ENCODE assay signal across 1 fruit fly cellular context in the genomic region with DNA sequence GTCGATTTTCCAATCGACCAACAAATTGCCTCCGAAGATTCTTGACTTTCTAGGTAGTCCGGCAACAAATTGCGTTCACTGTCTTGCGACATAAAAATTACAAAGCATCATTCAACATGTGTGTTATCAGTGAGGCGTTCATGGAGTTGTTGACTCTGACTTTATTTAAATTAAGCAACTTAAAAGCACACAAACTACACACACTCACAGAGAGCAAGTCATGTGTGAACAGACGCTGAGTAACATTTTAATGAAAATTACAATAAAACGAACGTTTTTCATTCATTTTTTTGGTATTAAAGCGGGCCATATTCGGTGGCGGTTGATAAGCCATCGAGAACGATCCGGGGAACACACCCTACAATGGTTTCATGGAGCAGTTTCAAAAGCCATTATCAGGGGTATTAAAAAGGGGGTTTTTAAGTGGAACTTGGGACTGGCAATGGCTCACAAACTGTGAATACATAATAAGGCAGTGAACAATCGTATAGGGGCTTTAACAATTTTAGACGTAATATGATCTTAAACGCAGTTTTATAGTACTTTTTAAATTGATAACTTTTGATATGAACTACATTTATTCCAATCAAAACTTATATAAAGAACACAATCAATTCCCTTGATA.
TF ChIP-seq lines count a peak whose summit lies in the region.

No protein-coding gene starts in this region.

TF ChIP-seq in whole organism, embryonic, 481 proteins besides CTCF, POLR2A, EP300 and RAD21 (continued from another document and continues in another):
- TF ChIP-seq CG3163 (GFP tag; optimal IDR thresholded peaks at IDR 0.05; lab: Kevin White, UChicago) (no peak), CG4404 (GFP tag; IDR thresholded peaks at IDR 0.05; lab: Robert Waterston, UW) (no peak), CG11695 (GFP tag; IDR thresholded peaks at IDR 0.05; lab: Robert Waterston, UW) (no peak), nau (GFP tag; optimal IDR thresholded peaks at IDR 0.05; lab: Kevin White, UChicago) (peak; percentile 58), CG16815 (GFP tag; optimal IDR thresholded peaks at IDR 0.05; lab: Kevin White, UChicago) (no peak), HLH3B (GFP tag; IDR thresholded peaks at IDR 0.05; lab: Robert Waterston, UW) (no peak), CG9437 (GFP tag; optimal IDR thresholded peaks at IDR 0.05; lab: Kevin White, UChicago) (no peak), CG1233 (GFP tag; optimal IDR thresholded peaks at IDR 0.05; lab: Kevin White, UChicago) (no peak), Dll (GFP tag; IDR thresholded peaks at IDR 0.05; lab: Robert Waterston, UW; ENCODE audit: partially characterized antibody) (no peak), Spps (tag; optimal IDR thresholded peaks at IDR 0.05; lab: Kevin White, UChicago) (no peak), CG4707 (GFP tag; optimal IDR thresholded peaks at IDR 0.05; lab: Kevin White, UChicago) (peak; percentile 34), Neu2 (GFP tag; optimal IDR thresholded peaks at IDR 0.05; lab: Kevin White, UChicago; ENCODE audit: borderline replicate concordance) (no peak), CG14050 (GFP tag; IDR thresholded peaks at IDR 0.05; lab: Robert Waterston, UW) (no peak), CG10209 (GFP tag; optimal IDR thresholded peaks at IDR 0.05; lab: Kevin White, UChicago) (no peak), zen (tag; optimal IDR thresholded peaks at IDR 0.05; lab: Kevin White, UChicago) (no peak), CG9727 (GFP tag; optimal IDR thresholded peaks at IDR 0.05; lab: Kevin White, UChicago) (no peak), Sin3A (optimal IDR thresholded peaks at IDR 0.05; lab: Kevin White, UChicago) (no peak), schlank (tag; optimal IDR thresholded peaks at IDR 0.05; lab: Kevin White, UChicago) (no peak), trh (GFP tag; optimal IDR thresholded peaks at IDR 0.05; lab: Kevin White, UChicago) (no peak), Gsc (GFP tag; IDR thresholded peaks at IDR 0.05; lab: Robert Waterston, UW) (no peak), CG4328 (GFP tag; optimal IDR thresholded peaks at IDR 0.05; lab: Kevin White, UChicago) (no peak), crp (GFP tag; optimal IDR thresholded peaks at IDR 0.05; lab: Kevin White, UChicago) (no peak), croc (GFP tag; conservative IDR thresholded peaks at IDR 0.05; lab: Robert Waterston, UW) (no peak), lab (GFP tag; optimal IDR thresholded peaks at IDR 0.05; lab: Kevin White, UChicago) (peak; percentile 9), zen2 (GFP tag; IDR thresholded peaks at IDR 0.05; lab: Robert Waterston, UW; ENCODE audit: partially characterized antibody) (no peak), ftz-f1 (GFP tag; optimal IDR thresholded peaks at IDR 0.05; lab: Kevin White, UChicago) (no peak), CG32532 (GFP tag; IDR thresholded peaks at IDR 0.05; lab: Robert Waterston, UW) (no peak), pnt (GFP tag; optimal IDR thresholded peaks at IDR 0.05; lab: Kevin White, UChicago) (no peak), mirr (GFP tag; optimal IDR thresholded peaks at IDR 0.05; lab: Kevin White, UChicago) (no peak), sqz (GFP tag; optimal IDR thresholded peaks at IDR 0.05; lab: Kevin White, UChicago) (peak; percentile 1), CG2875 (GFP tag; optimal IDR thresholded peaks at IDR 0.05; lab: Kevin White, UChicago) (no peak), tin (GFP tag; optimal IDR thresholded peaks at IDR 0.05; lab: Kevin White, UChicago) (no peak), bab2 (GFP tag; optimal IDR thresholded peaks at IDR 0.05; lab: Kevin White, UChicago) (no peak), CG4424 (GFP tag; optimal IDR thresholded peaks at IDR 0.05; lab: Kevin White, UChicago) (no peak), crol (GFP tag; IDR thresholded peaks at IDR 0.05; lab: Robert Waterston, UW) (no peak), Ets65A (GFP tag; lab: Kevin White, UChicago) (peak; percentile 34), CG2116 (GFP tag; optimal IDR thresholded peaks at IDR 0.05; lab: Kevin White, UChicago) (no peak), nerfin-1 (tag; optimal IDR thresholded peaks at IDR 0.05; lab: Kevin White, UChicago) (peak; percentile 1), tll (GFP tag; optimal IDR thresholded peaks at IDR 0.05; lab: Kevin White, UChicago) (no peak), tx (GFP tag; optimal IDR thresholded peaks at IDR 0.05; lab: Kevin White, UChicago) (no peak), exex (tag; optimal IDR thresholded peaks at IDR 0.05; lab: Kevin White, UChicago) (peak; percentile 10), Six4 (GFP tag; optimal IDR thresholded peaks at IDR 0.05; lab: Kevin White, UChicago) (no peak), Fer1 (GFP tag; optimal IDR thresholded peaks at IDR 0.05; lab: Kevin White, UChicago) (no peak), Dp (GFP tag; optimal IDR thresholded peaks at IDR 0.05; lab: Kevin White, UChicago) (no peak), Ssrp (tag; optimal IDR thresholded peaks at IDR 0.05; lab: Kevin White, UChicago) (no peak), CG16813 (GFP tag; IDR thresholded peaks at IDR 0.05; lab: Robert Waterston, UW; ENCODE audit: partially characterized antibody) (no peak), CG3407 (GFP tag; optimal IDR thresholded peaks at IDR 0.05; lab: Kevin White, UChicago) (peak; percentile 32), odd (GFP tag; optimal IDR thresholded peaks at IDR 0.05; lab: Kevin White, UChicago) (peak; percentile 43), CG32772 (GFP tag; IDR thresholded peaks at IDR 0.05; lab: Robert Waterston, UW) (no peak), tgo (GFP tag; IDR thresholded peaks at IDR 0.05; lab: Robert Waterston, UW) (no peak), cad (GFP tag; optimal IDR thresholded peaks at IDR 0.05; lab: Kevin White, UChicago) (no peak), Ets97D (GFP tag; optimal IDR thresholded peaks at IDR 0.05; lab: Kevin White, UChicago) (no peak), gsb (GFP tag; IDR thresholded peaks at IDR 0.05; lab: Robert Waterston, UW) (no peak), CG1529 (GFP tag; optimal IDR thresholded peaks at IDR 0.05; lab: Kevin White, UChicago) (no peak), CG4730 (GFP tag; IDR thresholded peaks at IDR 0.05; lab: Robert Waterston, UW) (no peak), CG8281 (tag; optimal IDR thresholded peaks at IDR 0.05; lab: Kevin White, UChicago) (no peak), Lhr (GFP tag; optimal IDR thresholded peaks at IDR 0.05; lab: Kevin White, UChicago) (no peak), abd-A (tag; optimal IDR thresholded peaks at IDR 0.05; lab: Kevin White, UChicago) (no peak), Med (GFP tag; lab: Kevin White, UChicago) (peak; percentile 83), fru (optimal IDR thresholded peaks at IDR 0.05; lab: Kevin White, UChicago) (no peak), CG11247 (GFP tag; IDR thresholded peaks at IDR 0.05; lab: Robert Waterston, UW) (no peak), Sry-β (GFP tag; optimal IDR thresholded peaks at IDR 0.05; lab: Kevin White, UChicago) (no peak), Dref (GFP tag; IDR thresholded peaks at IDR 0.05; lab: Robert Waterston, UW) (no peak), wor (GFP tag; IDR thresholded peaks at IDR 0.05; lab: Robert Waterston, UW) (no peak), lmd (GFP tag; IDR thresholded peaks at IDR 0.05; lab: Robert Waterston, UW) (no peak), Mes4 (GFP tag; optimal IDR thresholded peaks at IDR 0.05; lab: Kevin White, UChicago) (peak; percentile 16), CG2120 (GFP tag; optimal IDR thresholded peaks at IDR 0.05; lab: Kevin White, UChicago) (no peak), stwl (tag; optimal IDR thresholded peaks at IDR 0.05; lab: Kevin White, UChicago) (no peak), Jarid2 (GFP tag; optimal IDR thresholded peaks at IDR 0.05; lab: Kevin White, UChicago) (no peak), otp (GFP tag; IDR thresholded peaks at IDR 0.05; lab: Robert Waterston, UW) (no peak), CG4617 (GFP tag; optimal IDR thresholded peaks at IDR 0.05; lab: Kevin White, UChicago; ENCODE audit: borderline replicate concordance) (no peak), fd96Cb (tag; optimal IDR thresholded peaks at IDR 0.05; lab: Kevin White, UChicago) (no peak), CG17328 (GFP tag; IDR thresholded peaks at IDR 0.05; lab: Robert Waterston, UW) (no peak), HmgZ (tag; optimal IDR thresholded peaks at IDR 0.05; lab: Kevin White, UChicago) (no peak), caup (GFP tag; optimal IDR thresholded peaks at IDR 0.05; lab: Kevin White, UChicago; ENCODE audit: severe bottlenecking) (peak; percentile 14), gce (GFP tag; IDR thresholded peaks at IDR 0.05; lab: Robert Waterston, UW) (no peak), CG14014 (GFP tag; IDR thresholded peaks at IDR 0.05; lab: Robert Waterston, UW) (no peak), lola (GFP tag; optimal IDR thresholded peaks at IDR 0.05; lab: Kevin White, UChicago) (no peak), Awh (GFP tag; IDR thresholded peaks at IDR 0.05; lab: Robert Waterston, UW) (no peak), pros (GFP tag; optimal IDR thresholded peaks at IDR 0.05; lab: Kevin White, UChicago) (peak; percentile 28), CG8359 (GFP tag; optimal IDR thresholded peaks at IDR 0.05; lab: Kevin White, UChicago; ENCODE audit: borderline replicate concordance) (no peak), cg (GFP tag; optimal IDR thresholded peaks at IDR 0.05; lab: Kevin White, UChicago) (peak; percentile 7), CG6175 (GFP tag; IDR thresholded peaks at IDR 0.05; lab: Robert Waterston, UW) (no peak), Scr (GFP tag; IDR thresholded peaks at IDR 0.05; lab: Robert Waterston, UW; ENCODE audit: partially characterized antibody) (no peak), CG14965 (GFP tag; optimal IDR thresholded peaks at IDR 0.05; lab: Kevin White, UChicago; ENCODE audit: borderline replicate concordance) (no peak), E2f1 (GFP tag; IDR thresholded peaks at IDR 0.05; lab: Robert Waterston, UW) (no peak), GATAe (GFP tag; conservative IDR thresholded peaks at IDR 0.05; lab: Robert Waterston, UW) (no peak), Hey (tag; optimal IDR thresholded peaks at IDR 0.05; lab: Kevin White, UChicago) (no peak), CG1832 (GFP tag; optimal IDR thresholded peaks at IDR 0.05; lab: Kevin White, UChicago) (no peak), CG1602 (GFP tag; optimal IDR thresholded peaks at IDR 0.05; lab: Kevin White, UChicago) (no peak), CG17186 (GFP tag; optimal IDR thresholded peaks at IDR 0.05; lab: Kevin White, UChicago) (no peak), Pdp1 (GFP tag; optimal IDR thresholded peaks at IDR 0.05; lab: Kevin White, UChicago) (peak in 1 of 2 experiments; percentile 42), CG31224 (GFP tag; IDR thresholded peaks at IDR 0.05; lab: Robert Waterston, UW) (no peak), CG14441 (GFP tag; IDR thresholded peaks at IDR 0.05; lab: Robert Waterston, UW) (no peak), aop (GFP tag; IDR thresholded peaks at IDR 0.05; lab: Robert Waterston, UW) (no peak), sens-2 (GFP tag; IDR thresholded peaks at IDR 0.05; lab: Robert Waterston, UW) (no peak), cas (GFP tag; IDR thresholded peaks at IDR 0.05; lab: Robert Waterston, UW) (no peak), Optix (GFP tag; IDR thresholded peaks at IDR 0.05; lab: Robert Waterston, UW) (no peak), bsh (GFP tag; optimal IDR thresholded peaks at IDR 0.05; lab: Kevin White, UChicago) (no peak), CG11504 (tag; optimal IDR thresholded peaks at IDR 0.05; lab: Kevin White, UChicago) (no peak), unc-4 (GFP tag; IDR thresholded peaks at IDR 0.05; lab: Robert Waterston, UW; ENCODE audit: partially characterized antibody) (no peak), gsb-n (tag; optimal IDR thresholded peaks at IDR 0.05; lab: Kevin White, UChicago) (no peak), twi (tag; optimal IDR thresholded peaks at IDR 0.05; lab: Kevin White, UChicago) (peak; percentile 8), Mad (GFP tag; optimal IDR thresholded peaks at IDR 0.05; lab: Kevin White, UChicago) (no peak), CG18599 (GFP tag; optimal IDR thresholded peaks at IDR 0.05; lab: Kevin White, UChicago) (no peak), ci (GFP tag; IDR thresholded peaks at IDR 0.05; lab: Robert Waterston, UW) (no peak), TFAM (GFP tag; optimal IDR thresholded peaks at IDR 0.05; lab: Kevin White, UChicago) (no peak), Hr51 (GFP tag; optimal IDR thresholded peaks at IDR 0.05; lab: Kevin White, UChicago) (no peak), CG7745 (tag; optimal IDR thresholded peaks at IDR 0.05; lab: Kevin White, UChicago) (no peak), onecut (GFP tag; IDR thresholded peaks at IDR 0.05; lab: Robert Waterston, UW) (no peak), CG10366 (GFP tag; IDR thresholded peaks at IDR 0.05; lab: Robert Waterston, UW) (no peak), org-1 (GFP tag; optimal IDR thresholded peaks at IDR 0.05; lab: Kevin White, UChicago) (no peak), slp2 (GFP tag; optimal IDR thresholded peaks at IDR 0.05; lab: Kevin White, UChicago) (no peak), CG5245 (GFP tag; optimal IDR thresholded peaks at IDR 0.05; lab: Kevin White, UChicago) (no peak), Fer2 (tag; optimal IDR thresholded peaks at IDR 0.05; lab: Kevin White, UChicago) (no peak), Hsf (GFP tag; optimal IDR thresholded peaks at IDR 0.05; lab: Kevin White, UChicago) (no peak), usp (GFP tag; optimal IDR thresholded peaks at IDR 0.05; lab: Kevin White, UChicago) (no peak), CG2889 (GFP tag; IDR thresholded peaks at IDR 0.05; lab: Robert Waterston, UW) (no peak), CG10462 (GFP tag; optimal IDR thresholded peaks at IDR 0.05; lab: Kevin White, UChicago) (no peak), CkIIα-i1 (GFP tag; IDR thresholded peaks at IDR 0.05; lab: Robert Waterston, UW) (no peak), lilli (GFP tag; optimal IDR thresholded peaks at IDR 0.05; lab: Kevin White, UChicago) (no peak), CG6813 (GFP tag; optimal IDR thresholded peaks at IDR 0.05; lab: Kevin White, UChicago) (no peak), gem (tag; optimal IDR thresholded peaks at IDR 0.05; lab: Kevin White, UChicago) (peak; percentile 7), chn (GFP tag; optimal IDR thresholded peaks at IDR 0.05; lab: Kevin White, UChicago) (no peak), Sox100B (GFP tag; optimal IDR thresholded peaks at IDR 0.05; lab: Kevin White, UChicago) (peak; percentile 41), CG17359 (tag; optimal IDR thresholded peaks at IDR 0.05; lab: Kevin White, UChicago) (peak; percentile 44), disco-r (GFP tag; optimal IDR thresholded peaks at IDR 0.05; lab: Kevin White, UChicago) (no peak), H15 (GFP tag; IDR thresholded peaks at IDR 0.05; lab: Robert Waterston, UW) (no peak), Doc2 (GFP tag; IDR thresholded peaks at IDR 0.05; lab: Robert Waterston, UW) (no peak), eyg (GFP tag; optimal IDR thresholded peaks at IDR 0.05; lab: Kevin White, UChicago) (peak; percentile 7), Atf6 (GFP tag; IDR thresholded peaks at IDR 0.05; lab: Robert Waterston, UW) (0 out of 2 replicates have a peak, but pooled peaks have one; percentile 28), inv (GFP tag; IDR thresholded peaks at IDR 0.05; lab: Robert Waterston, UW; ENCODE audit: partially characterized antibody) (no peak)
